Worm (Caenorhabditis elegans) whole organism, young adult: ENCODE measurements around the gene bath-41.

ENCODE experiments used
- B0336.3 ChIP-seq: fragments of 200-800 bp; sonication (Bioruptor generic); IDR thresholded peaks from 2 replicates; pipeline ENCODE4 v1.3.6; 2022; ENCODE audit warnings: missing genetic modification characterization, missing compliant biosample characterization
- F10E7.11 ChIP-seq: sonication (generic microtip); optimal IDR thresholded peaks from 2 replicates; lab custom pipeline; 2017; ENCODE audit warnings: mild to moderate bottlenecking, missing genetic modification characterization, moderate library complexity, missing compliant biosample characterization
- F22D6.2 ChIP-seq: sonication (generic microtip); optimal IDR thresholded peaks from 2 replicates; lab custom pipeline; 2016; ENCODE audit warnings: mild to moderate bottlenecking, missing genetic modification characterization, missing compliant biosample characterization
- F33H1.4 ChIP-seq: fragments of 200-800 bp; sonication (Bioruptor generic); IDR thresholded peaks from 2 replicates; pipeline ENCODE4 v1.3.6; 2022; ENCODE audit warnings: missing genetic modification reagents, missing genetic modification characterization, missing compliant biosample characterization
- F37B4.10 ChIP-seq: fragments of 200-800 bp; sonication (Bioruptor generic); IDR thresholded peaks from 2 replicates; pipeline ENCODE4 v1.3.6; 2022; ENCODE audit warnings: missing genetic modification characterization, missing compliant biosample characterization
- F39B2.1 ChIP-seq: fragments of 200-800 bp; sonication (Bioruptor generic); IDR thresholded peaks from 2 replicates; pipeline ENCODE4 v1.3.6; 2022; ENCODE audit warnings: missing genetic modification reagents, missing genetic modification characterization, missing compliant biosample characterization
- F57A8.1 ChIP-seq: fragments of 200-800 bp; sonication (Bioruptor generic); optimal IDR thresholded peaks from 2 replicates; lab custom pipeline; 2018; ENCODE audit warnings: mild to moderate bottlenecking, missing genetic modification characterization, moderate library complexity, missing compliant biosample characterization
- K12H6.12 ChIP-seq: fragments of 200-800 bp; sonication (Bioruptor generic); optimal IDR thresholded peaks from 2 replicates; lab custom pipeline; 2018; ENCODE audit warnings: mild to moderate bottlenecking, missing genetic modification characterization, missing compliant biosample characterization
- T26A5.8 ChIP-seq: sonication (generic microtip); optimal IDR thresholded peaks from 2 replicates; lab custom pipeline; 2016; ENCODE audit warnings: missing genetic modification characterization, missing compliant biosample characterization
- Y53F4B.3 ChIP-seq: fragments of 200-800 bp; sonication (Bioruptor generic); IDR thresholded peaks from 2 replicates; pipeline ENCODE4 v1.3.6; 2022; ENCODE audit warnings: missing genetic modification reagents, missing genetic modification characterization, missing compliant biosample characterization
- aptf-3 ChIP-seq: fragments of 200-800 bp; sonication (Bioruptor generic); IDR thresholded peaks from 2 replicates; pipeline ENCODE4 v1.3.6; 2022; ENCODE audit warnings: missing genetic modification characterization, missing compliant biosample characterization
- atf-7 ChIP-seq: sonication (generic microtip); optimal IDR thresholded peaks from 2 replicates; lab custom pipeline; 2017; ENCODE audit warnings: mild to moderate bottlenecking, missing genetic modification characterization, missing compliant biosample characterization
- attf-5 ChIP-seq: fragments of 200-800 bp; sonication (Bioruptor generic); optimal IDR thresholded peaks from 2 replicates; lab custom pipeline; 2018; ENCODE audit warnings: mild to moderate bottlenecking, missing genetic modification characterization, missing compliant biosample characterization
- cebp-1 ChIP-seq, 2 experiments: fragments of 200-800 bp in 1 of 2; sonication (Bioruptor generic) in 1 of 2; sonication (generic microtip) in 1 of 2; IDR thresholded peaks in 1 of 2; optimal IDR thresholded peaks in 1 of 2; 2 replicates each; pipeline versions ENCODE4 v1.3.6 to Lab custom; 2017 to 2022; ENCODE audit warnings: missing compliant biosample characterization in 2 of 2, missing genetic modification characterization in 2 of 2, mild to moderate bottlenecking in 1 of 2, missing genetic modification reagents in 1 of 2, moderate library complexity in 1 of 2
- ceh-100 ChIP-seq: fragments of 200-800 bp; sonication (Bioruptor generic); IDR thresholded peaks from 2 replicates; pipeline ENCODE4 v1.3.6; 2022; ENCODE audit warnings: missing genetic modification reagents, missing genetic modification characterization, missing compliant biosample characterization
- chd-7 ChIP-seq: sonication (generic microtip); optimal IDR thresholded peaks from 2 replicates; lab custom pipeline; 2016; ENCODE audit warnings: mild to moderate bottlenecking, missing genetic modification characterization, moderate library complexity, missing compliant biosample characterization
- die-1 ChIP-seq: sonication (generic microtip); optimal IDR thresholded peaks from 2 replicates; lab custom pipeline; 2016; ENCODE audit warnings: missing genotype, mild to moderate bottlenecking, missing genetic modification characterization, missing compliant biosample characterization
- dpl-1 ChIP-seq: fragments of 150-350 bp; optimal IDR thresholded peaks from 2 replicates; lab custom pipeline; 2014; ENCODE audit warnings: missing biosample characterization, missing genetic modification reagents, missing genetic modification characterization
- ekl-4 ChIP-seq: fragments of 200-800 bp; sonication (Bioruptor generic); IDR thresholded peaks from 2 replicates; pipeline ENCODE4 v1.3.6; 2022; ENCODE audit warnings: missing genetic modification reagents, missing genetic modification characterization, missing compliant biosample characterization
- hmg-1.2 ChIP-seq: fragments of 200-800 bp; sonication (Bioruptor generic); IDR thresholded peaks from 2 replicates; pipeline ENCODE4 v1.3.6; 2022; ENCODE audit warnings: missing genetic modification reagents, missing genetic modification characterization, missing compliant biosample characterization
- hrde-1 ChIP-seq: sonication (generic microtip); optimal IDR thresholded peaks from 2 replicates; lab custom pipeline; 2016; ENCODE audit warnings: missing genetic modification characterization, mild to moderate bottlenecking, missing compliant biosample characterization, moderate library complexity, missing genotype, missing genetic modification reagents, borderline replicate concordance
- hsf-1 ChIP-seq: fragments of 200-800 bp; sonication (Bioruptor generic); IDR thresholded peaks from 2 replicates; pipeline ENCODE4 v1.3.6; 2022; ENCODE audit warnings: missing genetic modification reagents, missing genetic modification characterization, missing compliant biosample characterization
- lsl-1 ChIP-seq: fragments of 200-800 bp; sonication (Bioruptor generic); optimal IDR thresholded peaks from 2 replicates; lab custom pipeline; 2018; ENCODE audit warnings: mild to moderate bottlenecking, missing genetic modification characterization, moderate library complexity, missing compliant biosample characterization
- madf-8 ChIP-seq: fragments of 200-800 bp; sonication (Bioruptor generic); conservative IDR thresholded peaks from 2 replicates; pipeline ENCODE4 v1.3.6; 2022; ENCODE audit warnings: missing genetic modification reagents, missing genetic modification characterization, missing compliant biosample characterization
- mes-4 ChIP-seq: sonication (generic microtip); optimal IDR thresholded peaks from 2 replicates; lab custom pipeline; 2016; ENCODE audit warnings: missing genotype, missing genetic modification characterization, missing compliant biosample characterization
- nfya-2 ChIP-seq: fragments of 200-800 bp; sonication (Bioruptor generic); IDR thresholded peaks from 2 replicates; pipeline ENCODE4 v1.3.6; 2022; ENCODE audit warnings: missing genetic modification reagents, missing genetic modification characterization, missing compliant biosample characterization
- nhr-120 ChIP-seq: fragments of 200-800 bp; sonication (Bioruptor generic); IDR thresholded peaks from 2 replicates; pipeline ENCODE4 v1.3.6; 2022; ENCODE audit warnings: missing genetic modification characterization, missing compliant biosample characterization
- nhr-27 ChIP-seq: fragments of 200-800 bp; sonication (Bioruptor generic); optimal IDR thresholded peaks from 2 replicates; lab custom pipeline; 2018; ENCODE audit warnings: mild to moderate bottlenecking, missing genetic modification characterization, moderate library complexity, missing compliant biosample characterization
- nhr-80 ChIP-seq: sonication (generic microtip); optimal IDR thresholded peaks from 2 replicates; lab custom pipeline; 2016; ENCODE audit warnings: missing genetic modification characterization, missing compliant biosample characterization
- nhr-90 ChIP-seq: sonication (generic microtip); optimal IDR thresholded peaks from 2 replicates; lab custom pipeline; 2016; ENCODE audit warnings: missing genotype, mild to moderate bottlenecking, missing genetic modification characterization, missing compliant biosample characterization
- pha-4 ChIP-seq: fragments of 150-350 bp; sonication (generic microtip); optimal IDR thresholded peaks from 2 replicates; lab custom pipeline; 2014; ENCODE audit warnings: missing biosample characterization, missing genetic modification reagents, missing genetic modification characterization
- sdz-38 ChIP-seq: sonication (generic microtip); optimal IDR thresholded peaks from 2 replicates; lab custom pipeline; 2016; ENCODE audit warnings: missing genotype, missing genetic modification characterization, missing compliant biosample characterization
- snpc-1.1 ChIP-seq: sonication (generic microtip); optimal IDR thresholded peaks from 2 replicates; lab custom pipeline; 2017; ENCODE audit warnings: missing genetic modification characterization, mild to moderate bottlenecking, missing compliant biosample characterization, antibody characterized with exemption, moderate library complexity, missing genotype, missing genetic modification reagents; ENCODE audit not compliant: insufficient read depth
- snpc-3.4 ChIP-seq: sonication (generic microtip); optimal IDR thresholded peaks from 2 replicates; lab custom pipeline; 2017; ENCODE audit warnings: missing genetic modification characterization, mild to moderate bottlenecking, missing compliant biosample characterization, antibody characterized with exemption, moderate library complexity, missing genotype, missing genetic modification reagents
- snpc-4 ChIP-seq, 5 experiments: fragments of 150-350 bp in 1 of 5; sonication (generic microtip) in 4 of 5; optimal IDR thresholded peaks; 2 replicates each; lab custom pipeline; 2014 to 2018; ENCODE audit warnings: missing genetic modification characterization in 5 of 5, missing biosample characterization in 3 of 5, antibody characterized with exemption in 2 of 5, mild to moderate bottlenecking in 2 of 5, missing compliant biosample characterization in 2 of 5, missing genotype in 2 of 5, moderate library complexity in 2 of 5, missing genetic modification reagents in 1 of 5
- sptf-2 ChIP-seq: fragments of 200-800 bp; sonication (Bioruptor generic); optimal IDR thresholded peaks from 2 replicates; lab custom pipeline; 2018; ENCODE audit warnings: mild to moderate bottlenecking, missing genetic modification characterization, missing compliant biosample characterization
- tlf-1 ChIP-seq: fragments of 200-800 bp; sonication (Bioruptor generic); optimal IDR thresholded peaks from 2 replicates; lab custom pipeline; 2018; ENCODE audit warnings: mild to moderate bottlenecking, missing genetic modification characterization, missing compliant biosample characterization
- unc-130 ChIP-seq: sonication (generic microtip); optimal IDR thresholded peaks from 2 replicates; lab custom pipeline; 2016; ENCODE audit warnings: missing genetic modification reagents, missing genetic modification characterization, missing compliant biosample characterization
- zim-3 ChIP-seq: sonication (generic microtip); optimal IDR thresholded peaks from 2 replicates; lab custom pipeline; 2017; ENCODE audit warnings: mild to moderate bottlenecking, missing genetic modification characterization, moderate library complexity, missing compliant biosample characterization
- ztf-18 ChIP-seq: sonication (generic microtip); optimal IDR thresholded peaks from 2 replicates; lab custom pipeline; 2016; ENCODE audit warnings: missing genotype, mild to moderate bottlenecking, missing genetic modification characterization, missing compliant biosample characterization
- ztf-25 ChIP-seq: fragments of 200-800 bp; sonication (Bioruptor generic); IDR thresholded peaks from 2 replicates; pipeline ENCODE4 v1.3.6; 2022; ENCODE audit warnings: missing genetic modification reagents, missing genetic modification characterization, missing compliant biosample characterization
- ztf-3 ChIP-seq: fragments of 200-800 bp; sonication (Bioruptor generic); optimal IDR thresholded peaks from 2 replicates; lab custom pipeline; 2018; ENCODE audit warnings: mild to moderate bottlenecking, missing genetic modification characterization, missing compliant biosample characterization

Gene bath-41

DNA sequence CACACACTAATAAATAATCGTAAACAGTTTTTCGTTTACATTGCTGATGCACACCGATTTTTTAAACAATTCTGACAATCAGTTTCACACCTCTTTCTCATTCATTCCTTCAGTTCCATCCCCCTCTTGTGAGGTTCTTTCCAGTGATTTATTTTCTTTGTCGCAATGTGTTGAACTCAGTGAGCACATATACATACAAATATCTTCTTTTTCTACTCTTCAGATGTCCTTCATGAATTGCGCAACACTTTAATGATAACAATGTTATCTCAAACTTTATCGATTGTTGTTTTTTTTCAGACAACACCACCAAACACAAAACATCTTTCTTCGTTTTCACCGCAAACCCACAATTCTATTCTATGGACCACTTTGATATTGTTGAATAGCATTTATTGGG is 23.9 kb upstream of the bath-41 start, which contains the start of gene dig-1:
TSS of gene dig-1 (plus strand) at position 301 of the 400 bp plus-strand sequence.
- TF ChIP-seq cebp-1 (GFP tag; IDR thresholded peaks at IDR 0.05; lab: Robert Waterston, UW) (no peak), cebp-1 (tag; optimal IDR thresholded peaks at IDR 0.05; lab: Kevin White, UChicago) (no peak), zim-3 (no peak), F37B4.10 (GFP tag; lab: Robert Waterston, UW) (no peak)

DNA sequence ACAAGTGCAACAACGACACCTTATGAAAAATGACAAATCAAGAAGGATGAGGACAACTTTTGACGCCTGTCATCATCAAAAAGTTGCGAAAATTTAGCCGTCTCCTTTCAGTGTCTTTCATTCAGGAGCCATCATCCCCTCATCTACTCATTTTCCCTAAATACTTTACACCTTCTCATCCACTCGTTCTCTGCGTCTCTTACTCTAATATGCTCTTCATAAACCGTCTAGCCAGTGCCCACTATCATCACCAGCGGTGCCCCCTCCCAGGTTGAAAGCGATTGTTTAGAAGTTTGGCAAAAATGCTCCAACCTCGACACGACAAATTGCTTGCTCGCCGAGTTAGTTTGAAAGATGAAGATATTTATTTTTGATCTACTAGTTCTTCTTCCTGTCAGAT is 20.5 kb upstream of the bath-41 start:
- TF ChIP-seq tlf-1 (GFP tag; lab: Kevin White, UChicago) (no peak), die-1 (no peak), snpc-3.4 (tag; lab: Kevin White, UChicago) (no peak), hsf-1 (GFP tag; lab: Robert Waterston, UW) (no peak), F57A8.1 (GFP tag; lab: Kevin White, UChicago) (no peak), mes-4 (tag; lab: Kevin White, UChicago) (no peak), F33H1.4 (GFP tag; lab: Robert Waterston, UW) (no peak), nhr-80 (no peak), aptf-3 (no peak), nfya-2 (no peak)

DNA sequence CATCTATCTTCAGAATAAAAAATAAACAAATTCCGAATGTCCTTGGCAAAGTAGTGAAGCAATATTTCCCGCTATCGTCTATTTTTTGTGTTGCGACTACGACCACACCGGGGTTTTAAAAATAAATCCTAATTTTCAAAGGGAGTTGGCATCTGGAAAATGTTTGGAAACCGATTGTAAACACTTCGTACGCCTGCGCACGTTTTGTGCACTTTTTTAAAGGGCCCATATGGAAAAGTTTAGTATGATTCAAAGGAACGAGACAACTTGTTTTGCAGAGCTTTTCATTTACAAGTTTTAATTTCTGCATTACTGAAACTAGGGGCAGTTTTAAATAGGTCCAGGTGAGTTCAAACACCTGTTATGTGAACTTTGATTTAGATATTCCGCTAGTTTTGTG is 18.0 kb upstream of the bath-41 start:
- no peak for TF ChIP-seq sdz-38 (tag; lab: Kevin White, UChicago)
- TF ChIP-seq pha-4 (tag; lab: Kevin White, UChicago) = no peak
- no peak for TF ChIP-seq lsl-1 (GFP tag; lab: Kevin White, UChicago)
- TF ChIP-seq F39B2.1 (GFP tag; lab: Robert Waterston, UW) = no peak
- TF ChIP-seq, all 124 proteins: peak for 0

- TF ChIP-seq ztf-3 (GFP tag; lab: Kevin White, UChicago) (no peak), F57A8.1 (GFP tag; lab: Kevin White, UChicago) (no peak), sptf-2 (GFP tag; lab: Kevin White, UChicago) (no peak), F10E7.11 (tag; lab: Kevin White, UChicago) (no peak), T26A5.8 (tag; lab: Kevin White, UChicago) (no peak), hmg-1.2 (no peak), ekl-4 (GFP tag; lab: Robert Waterston, UW) (no peak), snpc-4 (GFP tag; optimal IDR thresholded peaks at IDR 0.05; lab: Kevin White, UChicago) (no peak), snpc-4 (tag; optimal IDR thresholded peaks at IDR 0.05; lab: Kevin White, UChicago) (no peak), B0336.3 (GFP tag; lab: Robert Waterston, UW) (no peak), snpc-1.1 (tag; lab: Kevin White, UChicago) (no peak), nhr-120 (GFP tag; lab: Robert Waterston, UW) (no peak), ceh-100 (GFP tag; lab: Robert Waterston, UW) (no peak), K12H6.12 (tag; lab: Kevin White, UChicago) (no peak)
Observed at ce11 chrIII:6736971-6737370, 14.9 kb upstream of the bath-41 start, which contains the start of gene K07E12.2. Gene K07E12.2, plus strand, starts transcription at chrIII:6737271.

DNA sequence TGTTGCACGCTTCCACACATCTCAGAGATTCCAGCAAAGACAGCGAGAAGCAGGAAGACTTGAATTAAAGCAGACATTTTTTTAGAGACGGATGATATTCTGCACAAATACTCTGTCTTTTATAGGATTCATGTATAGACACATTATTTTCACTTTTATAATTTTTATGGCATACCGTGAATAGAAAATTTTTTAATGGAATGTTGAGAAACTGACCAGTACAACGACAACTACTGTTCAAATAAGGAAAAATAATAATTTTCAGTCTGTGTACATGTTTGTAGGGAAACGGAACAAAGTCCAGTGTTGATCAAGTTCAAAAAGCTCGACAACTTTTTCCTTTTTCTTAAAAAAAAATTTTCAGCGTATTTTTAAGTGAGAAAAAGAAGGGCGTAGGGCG is 14.5 kb upstream of the bath-41 start, which contains the start of gene Y102E9.6:
TSS of gene Y102E9.6 (minus strand) at position 101 of the 400 bp plus-strand sequence.
- no peak for TF ChIP-seq ztf-25 (GFP tag; lab: Robert Waterston, UW)
- no peak for TF ChIP-seq dpl-1 (GFP tag; lab: Kevin White, UChicago)
- TF ChIP-seq ztf-3 (GFP tag; lab: Kevin White, UChicago) = no peak
- no peak for TF ChIP-seq chd-7 (tag; lab: Kevin White, UChicago)
- no peak for TF ChIP-seq F22D6.2
- no peak for TF ChIP-seq sptf-2 (GFP tag; lab: Kevin White, UChicago)
- TF ChIP-seq nhr-80 = no peak
- TF ChIP-seq hrde-1 (tag; lab: Kevin White, UChicago) = no peak
- no peak for TF ChIP-seq attf-5 (GFP tag; lab: Kevin White, UChicago)
- TF ChIP-seq ztf-18 (tag; lab: Kevin White, UChicago) = no peak
- no peak for TF ChIP-seq madf-8 (GFP tag; lab: Robert Waterston, UW)
- TF ChIP-seq nhr-90 (tag; lab: Kevin White, UChicago) = no peak
- no peak for TF ChIP-seq unc-130 (GFP tag; lab: Kevin White, UChicago)
- no peak for TF ChIP-seq Y53F4B.3 (GFP tag; lab: Robert Waterston, UW)
- no peak for TF ChIP-seq snpc-1.1 (tag; lab: Kevin White, UChicago)
- no peak for TF ChIP-seq nhr-27 (tag; lab: Kevin White, UChicago)
- no peak for TF ChIP-seq atf-7
